Worm (Caenorhabditis elegans): ENCODE measurements around the gene srx-77.

The srx-77 gene

DNA sequence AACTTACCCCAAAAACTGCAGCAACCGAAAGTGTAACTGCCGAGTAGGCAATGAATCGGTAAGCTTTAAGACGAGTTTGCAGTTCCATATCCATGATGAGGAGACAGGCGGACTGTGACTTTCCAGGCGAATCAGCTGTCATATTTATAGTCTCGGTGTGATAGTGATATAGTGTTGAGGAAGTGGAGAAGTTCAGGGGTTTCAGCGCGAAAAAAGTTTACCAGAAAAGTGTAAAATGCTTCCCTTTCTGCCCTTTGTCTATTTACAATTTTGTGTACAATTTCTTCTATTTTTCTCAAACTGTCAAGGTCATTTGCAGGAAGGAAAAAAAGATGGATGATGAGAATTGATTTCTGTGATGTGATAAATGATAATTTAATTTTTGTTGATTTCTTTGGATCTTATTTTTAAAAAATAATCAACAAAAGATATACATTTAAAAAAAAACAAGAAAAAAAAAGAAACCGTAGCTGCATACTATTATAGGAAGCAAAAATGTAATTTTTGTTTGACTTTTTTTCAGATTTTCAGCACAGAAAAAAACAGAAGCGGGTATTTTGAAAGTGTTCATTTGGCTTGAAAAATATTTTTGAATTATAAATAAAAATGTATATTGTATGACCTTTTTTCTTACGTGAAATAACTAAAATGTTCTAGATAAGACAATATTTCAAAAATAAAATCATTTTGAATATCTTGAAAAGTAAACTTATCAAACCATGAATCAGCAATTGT, 14.5 kb downstream of the srx-77 start, which contains the start of the genes col-139 and F41F3.1:
Gene col-139, minus strand, starts transcription at position 101 of the 735 bp plus-strand sequence.
Gene F41F3.1, plus strand, starts transcription at position 685 of the 735 bp plus-strand sequence.
- TF ChIP-seq tra-4 (tag; optimal IDR thresholded peaks at IDR 0.05) = no peak
- no peak for TF ChIP-seq aly-1 (tag; optimal IDR thresholded peaks at IDR 0.05)
- no peak for TF ChIP-seq ceh-13 (GFP tag; optimal IDR thresholded peaks at IDR 0.05)
- TF ChIP-seq tbx-37 (GFP tag; conservative IDR thresholded peaks at IDR 0.05) = no peak
- no peak for TF ChIP-seq tbx-11 (GFP tag; IDR thresholded peaks at IDR 0.05)
- no peak for TF ChIP-seq hmg-4 (GFP tag; optimal IDR thresholded peaks at IDR 0.05)
- no peak for TF ChIP-seq ets-7 (tag; optimal IDR thresholded peaks at IDR 0.05)
- TF ChIP-seq scrt-1 (GFP tag; IDR thresholded peaks at IDR 0.05) = no peak
- TF ChIP-seq F13C5.2 (tag; optimal IDR thresholded peaks at IDR 0.05) = no peak
- no peak for TF ChIP-seq pes-1 (GFP tag; IDR thresholded peaks at IDR 0.05)
- TF ChIP-seq sea-1 (GFP tag; conservative IDR thresholded peaks at IDR 0.05) = no peak
- TF ChIP-seq flt-1 (GFP tag; IDR thresholded peaks at IDR 0.05) = no peak
- TF ChIP-seq B0310.2 (tag; optimal IDR thresholded peaks at IDR 0.05) = no peak
- TF ChIP-seq ceh-36 (tag; optimal IDR thresholded peaks at IDR 0.05) = no peak
- no peak for TF ChIP-seq hnd-1 (tag; optimal IDR thresholded peaks at IDR 0.05)
- TF ChIP-seq ama-1 (optimal IDR thresholded peaks at IDR 0.05) = no peak
- TF ChIP-seq hmbx-1 (tag; optimal IDR thresholded peaks at IDR 0.05) = no peak

DNA sequence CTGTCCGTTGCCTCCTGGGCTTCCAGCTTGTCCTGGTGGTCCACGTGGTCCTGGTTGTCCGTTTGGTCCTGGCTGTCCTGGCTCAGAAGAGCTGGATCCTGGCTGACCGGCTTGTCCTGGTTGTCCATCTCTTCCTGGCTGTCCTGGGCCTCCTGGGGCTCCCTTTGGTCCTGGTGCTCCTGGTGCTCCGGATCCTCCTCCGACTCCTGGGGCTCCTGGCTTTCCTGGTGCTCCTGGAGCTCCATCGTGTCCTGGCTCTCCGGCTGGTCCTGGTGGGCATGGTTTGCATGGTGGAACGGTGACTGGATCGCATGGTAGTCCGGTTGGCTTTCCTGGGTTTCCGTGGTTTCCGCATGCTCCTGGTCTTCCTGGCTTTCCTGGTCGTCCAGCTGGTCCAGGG, 15.4 kb downstream of the srx-77 start:
- TF ChIP-seq B0310.2 (tag; optimal IDR thresholded peaks at IDR 0.05) = no peak
- no peak for TF ChIP-seq tbx-11 (GFP tag; IDR thresholded peaks at IDR 0.05)
- no peak for TF ChIP-seq tra-4 (tag; optimal IDR thresholded peaks at IDR 0.05)
- no peak for TF ChIP-seq scrt-1 (GFP tag; IDR thresholded peaks at IDR 0.05)
- TF ChIP-seq aly-1 (tag; optimal IDR thresholded peaks at IDR 0.05) = no peak
- TF ChIP-seq hmbx-1 (tag; optimal IDR thresholded peaks at IDR 0.05) = no peak
- no peak for TF ChIP-seq ceh-13 (GFP tag; optimal IDR thresholded peaks at IDR 0.05)
- TF ChIP-seq ceh-36 (tag; optimal IDR thresholded peaks at IDR 0.05) = no peak

DNA sequence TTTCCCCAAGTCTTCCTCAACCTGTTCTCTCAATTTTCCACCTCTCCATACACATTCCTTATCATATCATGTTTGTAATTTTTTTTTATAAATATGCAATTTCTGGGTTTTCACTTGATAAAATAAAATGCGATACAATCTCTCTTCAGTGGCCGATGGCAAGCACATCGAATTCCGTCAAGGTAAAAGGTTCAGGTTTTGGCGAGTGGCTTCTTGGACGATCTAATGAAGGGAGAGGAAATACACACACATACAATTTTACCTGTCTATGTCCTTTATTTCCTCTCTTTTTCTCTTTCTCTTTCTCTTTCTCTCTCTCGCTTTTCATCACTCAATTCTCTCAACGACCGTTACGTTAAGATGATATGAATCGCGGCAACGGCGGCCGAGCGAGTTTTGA, 17.1 kb downstream of the srx-77 start:
- TF ChIP-seq hmg-4 (GFP tag; optimal IDR thresholded peaks at IDR 0.05) = no peak
- no peak for TF ChIP-seq aly-1 (tag; optimal IDR thresholded peaks at IDR 0.05)
- no peak for TF ChIP-seq hnd-1 (tag; optimal IDR thresholded peaks at IDR 0.05)
- no peak for TF ChIP-seq sea-1 (GFP tag; conservative IDR thresholded peaks at IDR 0.05)
- no peak for TF ChIP-seq tra-4 (tag; optimal IDR thresholded peaks at IDR 0.05)
- no peak for TF ChIP-seq ceh-13 (GFP tag; optimal IDR thresholded peaks at IDR 0.05)
- no peak for TF ChIP-seq tbx-11 (GFP tag; IDR thresholded peaks at IDR 0.05)
- TF ChIP-seq ets-7 (tag; optimal IDR thresholded peaks at IDR 0.05) = no peak
- no peak for TF ChIP-seq scrt-1 (GFP tag; IDR thresholded peaks at IDR 0.05)

DNA sequence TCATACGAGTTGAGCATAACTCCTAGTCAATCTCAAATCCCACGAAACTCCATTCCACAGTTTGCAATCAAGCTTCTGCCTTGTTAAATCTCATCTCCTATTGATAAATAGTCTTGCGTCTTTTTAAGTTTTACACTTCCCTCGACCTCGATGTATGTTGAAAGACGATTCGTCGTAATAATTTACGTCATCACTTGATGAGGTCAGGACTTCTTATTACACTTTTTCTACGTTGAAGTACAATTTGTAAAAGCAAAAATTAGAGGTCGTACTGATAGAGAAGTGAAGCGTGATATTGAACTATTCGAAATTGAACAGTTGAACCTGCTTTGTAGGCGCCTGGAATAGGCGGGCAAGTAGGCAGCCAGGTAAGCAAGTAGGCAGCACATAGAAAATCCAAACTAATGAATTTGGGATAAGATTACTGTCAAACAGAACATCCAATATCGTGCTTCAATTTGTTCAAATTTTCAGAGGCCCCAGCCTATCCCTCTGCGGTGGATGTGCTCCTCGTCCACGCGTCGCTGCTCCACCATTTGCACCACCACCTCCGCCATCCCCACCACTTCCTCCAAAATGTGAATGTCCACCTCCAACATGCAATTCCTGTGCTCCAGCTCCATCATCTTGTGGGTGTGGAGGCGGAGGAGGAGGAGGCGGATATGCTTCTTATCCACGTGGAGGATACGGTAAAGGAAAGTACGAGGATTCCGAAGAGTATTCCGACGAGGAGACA, 18.7 kb downstream of the srx-77 start:
- no peak for TF ChIP-seq F13C5.2 (tag; optimal IDR thresholded peaks at IDR 0.05)
- TF ChIP-seq hnd-1 (tag; optimal IDR thresholded peaks at IDR 0.05) = no peak
- no peak for TF ChIP-seq scrt-1 (GFP tag; IDR thresholded peaks at IDR 0.05)
- no peak for TF ChIP-seq aly-1 (tag; optimal IDR thresholded peaks at IDR 0.05)
- no peak for TF ChIP-seq ets-7 (tag; optimal IDR thresholded peaks at IDR 0.05)
- no peak for TF ChIP-seq flt-1 (GFP tag; IDR thresholded peaks at IDR 0.05)
- TF ChIP-seq tbx-37 (GFP tag; conservative IDR thresholded peaks at IDR 0.05) = no peak
- no peak for TF ChIP-seq hmbx-1 (tag; optimal IDR thresholded peaks at IDR 0.05)
- no peak for TF ChIP-seq tbx-11 (GFP tag; IDR thresholded peaks at IDR 0.05)
- no peak for TF ChIP-seq tra-4 (tag; optimal IDR thresholded peaks at IDR 0.05)
- no peak for TF ChIP-seq ceh-13 (GFP tag; optimal IDR thresholded peaks at IDR 0.05)
- no peak for TF ChIP-seq hmg-4 (GFP tag; optimal IDR thresholded peaks at IDR 0.05)

DNA sequence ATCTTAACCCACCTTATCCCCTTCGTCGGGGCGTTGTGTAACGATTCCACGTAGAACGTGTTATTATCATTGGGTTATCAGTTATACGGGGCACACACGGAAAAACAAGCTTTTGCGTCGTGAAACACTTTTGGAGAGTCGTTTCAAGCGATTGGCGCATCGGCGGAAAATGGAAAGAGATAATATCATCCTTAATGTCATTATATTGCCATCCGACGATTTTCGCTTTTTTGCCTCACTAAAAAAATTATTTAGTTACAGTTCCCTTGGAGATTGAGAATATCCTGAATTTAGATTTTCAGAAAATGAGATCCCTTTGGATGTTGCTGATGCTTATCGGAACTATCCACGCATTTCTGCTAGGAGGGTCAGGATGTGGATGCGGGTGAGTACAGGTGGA, 20.0 kb downstream of the srx-77 start, which contains the start of gene F41F3.8:
Gene F41F3.8, plus strand, starts transcription at position 301 of the 400 bp plus-strand sequence.
- no peak for TF ChIP-seq scrt-1 (GFP tag; IDR thresholded peaks at IDR 0.05)
- TF ChIP-seq ceh-36 (tag; optimal IDR thresholded peaks at IDR 0.05) = no peak
- TF ChIP-seq sea-1 (GFP tag; conservative IDR thresholded peaks at IDR 0.05) = no peak
- TF ChIP-seq hmg-4 (GFP tag; optimal IDR thresholded peaks at IDR 0.05) = no peak
- no peak for TF ChIP-seq tra-4 (tag; optimal IDR thresholded peaks at IDR 0.05)
- TF ChIP-seq F13C5.2 (tag; optimal IDR thresholded peaks at IDR 0.05) = no peak
- no peak for TF ChIP-seq B0310.2 (tag; optimal IDR thresholded peaks at IDR 0.05)
- no peak for TF ChIP-seq ceh-13 (GFP tag; optimal IDR thresholded peaks at IDR 0.05)
- no peak for TF ChIP-seq ama-1 (optimal IDR thresholded peaks at IDR 0.05)
- TF ChIP-seq hmbx-1 (tag; optimal IDR thresholded peaks at IDR 0.05) = no peak
- TF ChIP-seq pes-1 (GFP tag; IDR thresholded peaks at IDR 0.05) = no peak
- TF ChIP-seq ets-7 (tag; optimal IDR thresholded peaks at IDR 0.05) = no peak
- no peak for TF ChIP-seq aly-1 (tag; optimal IDR thresholded peaks at IDR 0.05)
- no peak for TF ChIP-seq flt-1 (GFP tag; IDR thresholded peaks at IDR 0.05)
- TF ChIP-seq tbx-11 (GFP tag; IDR thresholded peaks at IDR 0.05) = no peak
- no peak for TF ChIP-seq hnd-1 (tag; optimal IDR thresholded peaks at IDR 0.05)
- TF ChIP-seq tbx-37 (GFP tag; conservative IDR thresholded peaks at IDR 0.05) = no peak

DNA sequence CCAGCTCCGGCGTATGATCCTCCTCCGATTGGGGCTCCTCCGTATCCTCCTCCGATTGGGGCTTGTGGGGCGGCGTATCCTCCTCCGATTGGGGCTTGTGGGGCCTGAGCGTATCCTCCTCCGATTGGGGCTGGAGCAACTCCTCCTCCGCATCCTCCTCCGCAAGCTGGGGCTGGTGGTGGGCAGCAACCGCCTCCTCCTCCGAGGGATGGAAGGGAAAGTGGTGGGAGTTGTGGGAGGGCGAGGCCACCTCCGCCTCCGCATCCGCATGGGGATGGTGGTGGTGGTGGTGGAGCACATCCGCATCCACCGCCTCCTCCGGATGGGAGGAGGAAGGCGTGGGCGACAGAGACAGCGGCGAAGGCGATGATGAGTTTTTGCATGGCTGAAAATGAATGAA, 20.7 kb downstream of the srx-77 start, which contains the start of gene F41F3.3:
Gene F41F3.3, minus strand, starts transcription at position 383 of the 400 bp plus-strand sequence.
- no peak for TF ChIP-seq tbx-37 (GFP tag; conservative IDR thresholded peaks at IDR 0.05)
- peak; percentile 33 for TF ChIP-seq hmg-4 (GFP tag; optimal IDR thresholded peaks at IDR 0.05)
- peak; percentile 47 for TF ChIP-seq aly-1 (tag; optimal IDR thresholded peaks at IDR 0.05)
- TF ChIP-seq scrt-1 (GFP tag; IDR thresholded peaks at IDR 0.05) = peak; percentile 76

DNA sequence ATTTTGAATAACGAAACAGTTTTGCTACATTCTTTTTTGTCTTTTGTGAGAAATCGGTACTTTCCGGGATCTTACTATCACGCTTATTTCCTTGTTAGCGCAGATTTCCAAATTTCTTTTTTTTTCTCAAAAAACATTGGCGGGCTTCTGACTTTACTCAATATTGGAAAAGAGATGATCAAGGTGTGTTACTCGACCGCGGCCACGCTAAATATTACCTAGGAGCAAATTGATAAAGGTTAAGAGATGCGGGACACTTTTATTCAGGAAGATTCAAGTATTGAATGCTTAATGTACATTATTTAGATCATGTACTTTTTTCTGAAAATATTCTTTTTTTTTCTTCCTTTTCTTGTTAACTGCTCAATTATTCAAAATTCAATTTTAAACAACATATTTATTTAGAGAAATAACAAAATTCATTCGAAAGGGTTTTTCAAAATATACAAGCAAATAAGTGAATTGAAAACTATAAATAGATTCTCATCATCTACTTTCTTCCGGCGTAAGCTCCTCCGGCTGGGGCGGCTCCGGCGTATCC, 21.2 kb downstream of the srx-77 start:
- TF ChIP-seq sea-1 (GFP tag; conservative IDR thresholded peaks at IDR 0.05) = no peak
- no peak for TF ChIP-seq ceh-36 (tag; optimal IDR thresholded peaks at IDR 0.05)
- TF ChIP-seq tra-4 (tag; optimal IDR thresholded peaks at IDR 0.05) = no peak
- no peak for TF ChIP-seq B0310.2 (tag; optimal IDR thresholded peaks at IDR 0.05)
- TF ChIP-seq tbx-11 (GFP tag; IDR thresholded peaks at IDR 0.05) = no peak
- TF ChIP-seq ama-1 (optimal IDR thresholded peaks at IDR 0.05) = no peak
- TF ChIP-seq flt-1 (GFP tag; IDR thresholded peaks at IDR 0.05) = no peak
- no peak for TF ChIP-seq hmbx-1 (tag; optimal IDR thresholded peaks at IDR 0.05)
- no peak for TF ChIP-seq hmg-4 (GFP tag; optimal IDR thresholded peaks at IDR 0.05)
- TF ChIP-seq pes-1 (GFP tag; IDR thresholded peaks at IDR 0.05) = no peak
- no peak for TF ChIP-seq ets-7 (tag; optimal IDR thresholded peaks at IDR 0.05)
- no peak for TF ChIP-seq tbx-37 (GFP tag; conservative IDR thresholded peaks at IDR 0.05)
- TF ChIP-seq F13C5.2 (tag; optimal IDR thresholded peaks at IDR 0.05) = no peak
- no peak for TF ChIP-seq scrt-1 (GFP tag; IDR thresholded peaks at IDR 0.05)
- no peak for TF ChIP-seq ceh-13 (GFP tag; optimal IDR thresholded peaks at IDR 0.05)
- TF ChIP-seq aly-1 (tag; optimal IDR thresholded peaks at IDR 0.05) = no peak
- TF ChIP-seq hnd-1 (tag; optimal IDR thresholded peaks at IDR 0.05) = no peak

Measured in whole organism, early embryonic.